Worm (Caenorhabditis elegans) whole organism, young adult: ENCODE data around the gene cest-6.
A peak's percentile ranks its signal among the peaks of the same experiment; 100 is the strongest.

Source experiments
- B0019.2 ChIP-seq: fragments of 200-800 bp; sonication (Bioruptor generic); conservative IDR thresholded peaks from 2 replicates; pipeline ENCODE4 v1.3.6; 2022; ENCODE audit warnings: missing genetic modification reagents, missing genetic modification characterization, missing compliant biosample characterization
- B0035.1 ChIP-seq: sonication (generic microtip); optimal IDR thresholded peaks from 2 replicates; lab custom pipeline; 2016; ENCODE audit warnings: missing genetic modification characterization, mild to moderate bottlenecking, missing compliant biosample characterization, missing genotype, missing genetic modification reagents
- B0336.3 ChIP-seq: fragments of 200-800 bp; sonication (Bioruptor generic); IDR thresholded peaks from 2 replicates; pipeline ENCODE4 v1.3.6; 2022; ENCODE audit warnings: missing genetic modification characterization, missing compliant biosample characterization
- D2030.7 ChIP-seq: fragments of 200-800 bp; sonication (Bioruptor generic); IDR thresholded peaks from 2 replicates; pipeline ENCODE4 v1.3.6; 2022; ENCODE audit warnings: missing genetic modification reagents, missing genetic modification characterization, missing compliant biosample characterization
- F22D6.2 ChIP-seq: sonication (generic microtip); optimal IDR thresholded peaks from 2 replicates; lab custom pipeline; 2016; ENCODE audit warnings: mild to moderate bottlenecking, missing genetic modification characterization, missing compliant biosample characterization
- F39B2.1 ChIP-seq: fragments of 200-800 bp; sonication (Bioruptor generic); IDR thresholded peaks from 2 replicates; pipeline ENCODE4 v1.3.6; 2022; ENCODE audit warnings: missing genetic modification reagents, missing genetic modification characterization, missing compliant biosample characterization
- F57A8.1 ChIP-seq: fragments of 200-800 bp; sonication (Bioruptor generic); optimal IDR thresholded peaks from 2 replicates; lab custom pipeline; 2018; ENCODE audit warnings: mild to moderate bottlenecking, missing genetic modification characterization, moderate library complexity, missing compliant biosample characterization
- F57C9.4 ChIP-seq: sonication (generic microtip); optimal IDR thresholded peaks from 2 replicates; lab custom pipeline; 2017; ENCODE audit warnings: mild to moderate bottlenecking, missing genetic modification characterization, missing compliant biosample characterization
- K11D2.4 ChIP-seq: fragments of 200-800 bp; sonication (Bioruptor generic); IDR thresholded peaks from 2 replicates; pipeline ENCODE4 v1.3.6; 2022; ENCODE audit warnings: missing genetic modification reagents, missing genetic modification characterization, missing compliant biosample characterization
- Y53G8AR.9 ChIP-seq: fragments of 200-800 bp; sonication (Bioruptor generic); conservative IDR thresholded peaks from 2 replicates; pipeline ENCODE4 v1.3.6; 2022; ENCODE audit warnings: missing genetic modification reagents, missing genetic modification characterization, missing compliant biosample characterization
- Y95B8A.8 ChIP-seq: fragments of 200-800 bp; sonication (Bioruptor generic); IDR thresholded peaks from 2 replicates; pipeline ENCODE4 v1.3.6; 2022; ENCODE audit warnings: missing genetic modification reagents, missing genetic modification characterization, missing compliant biosample characterization
- ama-1 ChIP-seq, 3 experiments: fragments of 150-350 bp in 1 of 3; sonication (generic microtip) in 2 of 3; optimal IDR thresholded peaks; 2 replicates each; lab custom pipeline; 2014 to 2018; ENCODE audit warnings: missing biosample characterization in 2 of 3, missing genetic modification characterization in 2 of 3, missing genetic modification reagents in 2 of 3
- aptf-3 ChIP-seq: fragments of 200-800 bp; sonication (Bioruptor generic); IDR thresholded peaks from 2 replicates; pipeline ENCODE4 v1.3.6; 2022; ENCODE audit warnings: missing genetic modification characterization, missing compliant biosample characterization
- atf-7 ChIP-seq: sonication (generic microtip); optimal IDR thresholded peaks from 2 replicates; lab custom pipeline; 2017; ENCODE audit warnings: mild to moderate bottlenecking, missing genetic modification characterization, missing compliant biosample characterization
- athp-1 ChIP-seq: sonication (generic microtip); optimal IDR thresholded peaks from 2 replicates; lab custom pipeline; 2017; ENCODE audit warnings: mild to moderate bottlenecking, missing genetic modification characterization, missing compliant biosample characterization
- attf-5 ChIP-seq: fragments of 200-800 bp; sonication (Bioruptor generic); optimal IDR thresholded peaks from 2 replicates; lab custom pipeline; 2018; ENCODE audit warnings: mild to moderate bottlenecking, missing genetic modification characterization, missing compliant biosample characterization
- ceh-100 ChIP-seq: fragments of 200-800 bp; sonication (Bioruptor generic); IDR thresholded peaks from 2 replicates; pipeline ENCODE4 v1.3.6; 2022; ENCODE audit warnings: missing genetic modification reagents, missing genetic modification characterization, missing compliant biosample characterization
- ceh-27 ChIP-seq: fragments of 200-800 bp; sonication (Bioruptor generic); optimal IDR thresholded peaks from 2 replicates; lab custom pipeline; 2018; ENCODE audit warnings: mild to moderate bottlenecking, missing genetic modification characterization, moderate library complexity, missing compliant biosample characterization
- ceh-40 ChIP-seq: fragments of 200-800 bp; sonication (Bioruptor generic); IDR thresholded peaks from 2 replicates; pipeline ENCODE4 v1.3.6; 2022; ENCODE audit warnings: missing genetic modification characterization, missing compliant biosample characterization
- die-1 ChIP-seq: sonication (generic microtip); optimal IDR thresholded peaks from 2 replicates; lab custom pipeline; 2016; ENCODE audit warnings: missing genotype, mild to moderate bottlenecking, missing genetic modification characterization, missing compliant biosample characterization
- dpl-1 ChIP-seq: fragments of 150-350 bp; optimal IDR thresholded peaks from 2 replicates; lab custom pipeline; 2014; ENCODE audit warnings: missing biosample characterization, missing genetic modification reagents, missing genetic modification characterization
- efl-1 ChIP-seq: fragments of 150-350 bp; optimal IDR thresholded peaks from 2 replicates; lab custom pipeline; 2014; ENCODE audit warnings: missing biosample characterization, missing genetic modification reagents, missing genetic modification characterization
- egrh-3 ChIP-seq: fragments of 200-800 bp; sonication (Bioruptor generic); IDR thresholded peaks from 2 replicates; pipeline ENCODE4 v1.3.6; 2022; ENCODE audit warnings: missing genetic modification reagents, missing genetic modification characterization, missing compliant biosample characterization
- ekl-4 ChIP-seq: fragments of 200-800 bp; sonication (Bioruptor generic); IDR thresholded peaks from 2 replicates; pipeline ENCODE4 v1.3.6; 2022; ENCODE audit warnings: missing genetic modification reagents, missing genetic modification characterization, missing compliant biosample characterization
- him-1 ChIP-seq: sonication (generic microtip); optimal IDR thresholded peaks from 2 replicates; lab custom pipeline; 2016; ENCODE audit warnings: missing genotype, missing genetic modification reagents, missing genetic modification characterization, missing compliant biosample characterization
- hlh-12 ChIP-seq: sonication (generic microtip); optimal IDR thresholded peaks from 2 replicates; lab custom pipeline; 2016; ENCODE audit warnings: missing genetic modification characterization, missing compliant biosample characterization
- lag-1 ChIP-seq: fragments of 200-800 bp; sonication (Bioruptor generic); IDR thresholded peaks from 2 replicates; pipeline ENCODE4 v1.3.6; 2022; ENCODE audit warnings: missing genetic modification reagents, missing genetic modification characterization, missing compliant biosample characterization
- let-526 ChIP-seq: fragments of 200-800 bp; sonication (Bioruptor generic); IDR thresholded peaks from 2 replicates; pipeline ENCODE4 v1.3.6; 2022; ENCODE audit warnings: missing genetic modification reagents, missing genetic modification characterization, missing compliant biosample characterization
- lin-26 ChIP-seq: fragments of 200-800 bp; sonication (Bioruptor generic); IDR thresholded peaks from 2 replicates; pipeline ENCODE4 v1.3.6; 2022; ENCODE audit warnings: missing genetic modification reagents, missing genetic modification characterization, missing compliant biosample characterization
- lin-40 ChIP-seq: sonication (generic microtip); optimal IDR thresholded peaks from 2 replicates; lab custom pipeline; 2016; ENCODE audit warnings: missing genetic modification characterization, mild to moderate bottlenecking, missing compliant biosample characterization, missing genotype, missing genetic modification reagents
- lir-1 ChIP-seq: fragments of 200-800 bp; sonication (Bioruptor generic); conservative IDR thresholded peaks from 2 replicates; pipeline ENCODE4 v1.3.6; 2022; ENCODE audit warnings: missing genetic modification reagents, missing genetic modification characterization, missing compliant biosample characterization
- mcd-1 ChIP-seq: fragments of 200-800 bp; sonication (Bioruptor generic); IDR thresholded peaks from 2 replicates; pipeline ENCODE4 v1.3.6; 2022; ENCODE audit warnings: missing genetic modification reagents, missing genetic modification characterization, missing compliant biosample characterization
- mel-28 ChIP-seq: sonication (generic microtip); optimal IDR thresholded peaks from 2 replicates; lab custom pipeline; 2016; ENCODE audit warnings: borderline replicate concordance, mild to moderate bottlenecking, missing genetic modification characterization, missing compliant biosample characterization
- nhr-179 ChIP-seq: sonication (generic microtip); optimal IDR thresholded peaks from 2 replicates; lab custom pipeline; 2016; ENCODE audit warnings: mild to moderate bottlenecking, missing genetic modification characterization, missing compliant biosample characterization
- nhr-90 ChIP-seq: sonication (generic microtip); optimal IDR thresholded peaks from 2 replicates; lab custom pipeline; 2016; ENCODE audit warnings: missing genotype, mild to moderate bottlenecking, missing genetic modification characterization, missing compliant biosample characterization
- pbrm-1 ChIP-seq: fragments of 200-800 bp; sonication (Bioruptor generic); IDR thresholded peaks from 2 replicates; pipeline ENCODE4 v1.3.6; 2022; ENCODE audit warnings: missing genetic modification reagents, missing genetic modification characterization, missing compliant biosample characterization
- pha-4 ChIP-seq: fragments of 150-350 bp; sonication (generic microtip); optimal IDR thresholded peaks from 2 replicates; lab custom pipeline; 2014; ENCODE audit warnings: missing biosample characterization, missing genetic modification reagents, missing genetic modification characterization
- rcor-1 ChIP-seq: fragments of 200-800 bp; sonication (Bioruptor generic); IDR thresholded peaks from 2 replicates; pipeline ENCODE4 v1.3.6; 2022; ENCODE audit warnings: missing genetic modification reagents, missing genetic modification characterization, missing compliant biosample characterization
- sdz-38 ChIP-seq: sonication (generic microtip); optimal IDR thresholded peaks from 2 replicates; lab custom pipeline; 2016; ENCODE audit warnings: missing genotype, missing genetic modification characterization, missing compliant biosample characterization
- snpc-1.3 ChIP-seq: sonication (generic microtip); optimal IDR thresholded peaks from 2 replicates; lab custom pipeline; 2017; ENCODE audit warnings: missing genetic modification characterization, mild to moderate bottlenecking, missing compliant biosample characterization, antibody characterized with exemption, moderate library complexity, missing genotype, missing genetic modification reagents; ENCODE audit not compliant: insufficient read depth
- snpc-4 ChIP-seq, 5 experiments: fragments of 150-350 bp in 1 of 5; sonication (generic microtip) in 4 of 5; optimal IDR thresholded peaks; 2 replicates each; lab custom pipeline; 2014 to 2018; ENCODE audit warnings: missing genetic modification characterization in 5 of 5, missing biosample characterization in 3 of 5, antibody characterized with exemption in 2 of 5, mild to moderate bottlenecking in 2 of 5, missing compliant biosample characterization in 2 of 5, missing genotype in 2 of 5, moderate library complexity in 2 of 5, missing genetic modification reagents in 1 of 5
- sptf-2 ChIP-seq: fragments of 200-800 bp; sonication (Bioruptor generic); optimal IDR thresholded peaks from 2 replicates; lab custom pipeline; 2018; ENCODE audit warnings: mild to moderate bottlenecking, missing genetic modification characterization, missing compliant biosample characterization
- tlf-1 ChIP-seq: fragments of 200-800 bp; sonication (Bioruptor generic); optimal IDR thresholded peaks from 2 replicates; lab custom pipeline; 2018; ENCODE audit warnings: mild to moderate bottlenecking, missing genetic modification characterization, missing compliant biosample characterization
- xnd-1 ChIP-seq: sonication (generic microtip); optimal IDR thresholded peaks from 2 replicates; lab custom pipeline; 2016; ENCODE audit warnings: missing genotype, missing genetic modification reagents, missing genetic modification characterization, missing compliant biosample characterization
- zfh-2 ChIP-seq: fragments of 200-800 bp; sonication (Bioruptor generic); conservative IDR thresholded peaks from 2 replicates; pipeline ENCODE4 v1.3.6; 2022; ENCODE audit warnings: missing genetic modification reagents, missing genetic modification characterization, missing compliant biosample characterization
- ztf-22 ChIP-seq: fragments of 200-800 bp; sonication (Bioruptor generic); optimal IDR thresholded peaks from 2 replicates; lab custom pipeline; 2018; ENCODE audit warnings: mild to moderate bottlenecking, missing genetic modification characterization, moderate library complexity, missing compliant biosample characterization

Gene cest-6

DNA sequence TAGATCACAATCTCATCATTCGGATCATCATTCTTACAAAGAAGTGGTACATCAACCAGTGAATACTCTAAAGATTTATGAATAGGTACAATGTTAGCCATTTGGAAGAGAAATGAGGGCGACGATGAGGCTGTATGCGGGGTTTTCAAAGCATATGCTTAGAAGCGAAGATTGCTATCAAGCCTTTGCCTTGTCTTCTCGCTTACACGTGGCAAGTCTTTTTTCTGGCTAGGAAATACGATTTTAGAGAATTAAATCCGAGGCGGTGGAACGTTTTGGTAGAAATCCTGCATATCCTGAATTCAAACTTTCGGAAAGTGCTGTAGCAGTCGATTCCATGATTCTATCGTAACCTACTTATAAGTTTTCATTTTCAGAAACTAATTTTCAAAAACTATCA, 8.3 kb downstream of the cest-6 start, which contains the start of gene T22D1.18:
T22D1.18 (minus strand) TSS at position 101 of the 400 bp plus-strand sequence.
- TF ChIP-seq mel-28 (tag; lab: Kevin White, UChicago) (no peak), F57C9.4 (no peak), F57A8.1 (GFP tag; lab: Kevin White, UChicago) (no peak), lin-26 (GFP tag; lab: Robert Waterston, UW) (no peak), athp-1 (tag; lab: Kevin White, UChicago) (no peak), F39B2.1 (no peak), B0019.2 (GFP tag; lab: Robert Waterston, UW) (no peak), die-1 (no peak), B0035.1 (no peak), dpl-1 (GFP tag; lab: Kevin White, UChicago) (no peak), nhr-179 (no peak), K11D2.4 (GFP tag; lab: Robert Waterston, UW) (no peak), zfh-2 (GFP tag; lab: Robert Waterston, UW) (no peak), rcor-1 (no peak)

DNA sequence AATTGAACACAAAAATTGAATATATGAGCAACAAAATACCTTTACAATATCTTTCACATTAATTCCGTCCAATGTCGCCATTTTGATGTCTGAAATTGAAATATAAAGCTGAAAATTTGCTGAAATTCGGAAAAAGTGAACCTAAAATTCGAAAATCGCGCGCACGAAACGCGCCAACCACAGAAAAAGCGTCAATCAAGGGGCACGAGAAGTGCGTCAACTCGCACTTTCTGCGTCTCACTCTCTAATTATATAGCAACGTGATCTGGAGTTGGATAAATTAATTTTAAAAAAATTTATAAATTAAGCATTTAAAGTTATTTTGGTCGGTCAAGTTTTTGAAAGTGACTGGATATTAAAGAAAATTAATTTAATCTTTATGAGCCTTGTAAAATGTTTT, 9.0 kb downstream of the cest-6 start, which contains the start of gene ruvb-2:
ruvb-2 (minus strand) TSS at position 89 of the 400 bp plus-strand sequence.
- TF ChIP-seq hlh-12 (tag; lab: Kevin White, UChicago) (no peak), mcd-1 (peak; percentile 83), ceh-100 (peak; percentile 26; the same call in 1 of the 2 replicates), atf-7 (tag; lab: Kevin White, UChicago) (no peak), snpc-1.3 (peak; percentile 56), lag-1 (GFP tag; lab: Robert Waterston, UW) (no peak), efl-1 (GFP tag; lab: Kevin White, UChicago) (peak; percentile 58), lir-1 (GFP tag; lab: Robert Waterston, UW) (0 out of 2 replicates have a peak, but pooled peaks have one; percentile 31), dpl-1 (GFP tag; lab: Kevin White, UChicago) (peak; percentile 69), nhr-90 (tag; lab: Kevin White, UChicago) (no peak), pbrm-1 (GFP tag; lab: Robert Waterston, UW) (peak; percentile 70; the same call in 1 of the 2 replicates), ceh-40 (GFP tag; lab: Robert Waterston, UW) (no peak), egrh-3 (no peak), lin-40 (tag; lab: Kevin White, UChicago) (no peak), mel-28 (tag; lab: Kevin White, UChicago) (no peak), pha-4 (tag; lab: Kevin White, UChicago) (peak; percentile 49), rcor-1 (peak; percentile 72), ceh-27 (GFP tag; lab: Kevin White, UChicago) (no peak), F57A8.1 (GFP tag; lab: Kevin White, UChicago) (no peak), athp-1 (tag; lab: Kevin White, UChicago) (peak; percentile 73), Y95B8A.8 (GFP tag; lab: Robert Waterston, UW) (0 out of 2 replicates have a peak, but pooled peaks have one; percentile 35), F22D6.2 (no peak), ama-1 (optimal IDR thresholded peaks at IDR 0.05; lab: Kevin White, UChicago) (no peak), ama-1 (GFP tag; optimal IDR thresholded peaks at IDR 0.05; lab: Kevin White, UChicago) (no peak), xnd-1 (tag; lab: Kevin White, UChicago) (peak; percentile 23), tlf-1 (peak; percentile 53), aptf-3 (GFP tag; lab: Robert Waterston, UW) (no peak), attf-5 (GFP tag; lab: Kevin White, UChicago) (peak; percentile 97), snpc-4 (GFP tag; optimal IDR thresholded peaks at IDR 0.05; lab: Kevin White, UChicago) (peak; percentile 74), snpc-4 (tag; optimal IDR thresholded peaks at IDR 0.05; lab: Kevin White, UChicago) (peak; percentile 79 to 91 (median 86)), ztf-22 (GFP tag; lab: Kevin White, UChicago) (no peak), D2030.7 (GFP tag; lab: Robert Waterston, UW) (peak; percentile 51; the same call in 1 of the 2 replicates), sdz-38 (tag; lab: Kevin White, UChicago) (no peak), him-1 (tag; lab: Kevin White, UChicago) (peak; percentile 66), sptf-2 (GFP tag; lab: Kevin White, UChicago) (no peak), B0336.3 (no peak; the same call in 1 of the 2 replicates), let-526 (GFP tag; lab: Robert Waterston, UW) (no peak), ekl-4 (GFP tag; lab: Robert Waterston, UW) (peak; percentile 54; the same call in 1 of the 2 replicates), B0019.2 (GFP tag; lab: Robert Waterston, UW) (no peak), Y53G8AR.9 (peak; percentile 62)
